Fruit fly (Drosophila melanogaster) whole organism, embryonic: ENCODE measurements around the gene CG31038.

Source experiments
- ATbp ChIP-seq: fragments of 200-800 bp; sonication (Bioruptor generic); optimal IDR thresholded peaks from 2 replicates; lab custom pipeline; 2017; ENCODE audit warnings: missing biosample characterization, mild to moderate bottlenecking, missing genetic modification characterization, missing genetic modification reagents
- Asciz ChIP-seq: fragments of 200-800 bp; sonication (Bioruptor generic); optimal IDR thresholded peaks from 2 replicates; lab custom pipeline; 2017; ENCODE audit warnings: missing biosample characterization, mild to moderate bottlenecking, missing genetic modification characterization, missing genetic modification reagents
- Bgb ChIP-seq: fragments of 200-800 bp; sonication (Bioruptor generic); IDR thresholded peaks from 2 replicates; pipeline ENCODE4 v1.3.6; 2022; ENCODE audit warnings: missing biosample characterization, missing genetic modification characterization; ENCODE audit not compliant: partially characterized antibody
- Blimp-1 ChIP-seq: fragments of 200-800 bp; sonication (Bioruptor generic); optimal IDR thresholded peaks from 3 replicates; lab custom pipeline; 2018; ENCODE audit warnings: missing biosample characterization, missing genetic modification characterization, mild to moderate bottlenecking, moderate library complexity, missing genetic modification reagents
- CG10147 ChIP-seq: fragments of 200-800 bp; sonication (Bioruptor generic); optimal IDR thresholded peaks from 2 replicates; lab custom pipeline; 2019; ENCODE audit warnings: missing biosample characterization, mild to moderate bottlenecking, missing genetic modification characterization, moderate library complexity
- CG10543 ChIP-seq: fragments of 200-800 bp; sonication (Bioruptor generic); optimal IDR thresholded peaks from 3 replicates; lab custom pipeline; 2017; ENCODE audit warnings: missing biosample characterization, mild to moderate bottlenecking, missing genetic modification characterization, moderate library complexity
- CG10565 ChIP-seq: fragments of 200-800 bp; sonication (Bioruptor generic); optimal IDR thresholded peaks from 3 replicates; lab custom pipeline; 2016; ENCODE audit warnings: missing biosample characterization, mild to moderate bottlenecking, missing genetic modification characterization
- CG11085 ChIP-seq: fragments of 200-800 bp; sonication (Bioruptor generic); IDR thresholded peaks from 2 replicates; pipeline ENCODE4 v1.3.6; 2022; ENCODE audit warnings: missing biosample characterization, missing genetic modification characterization
- CG12071 ChIP-seq: fragments of 200-800 bp; sonication (Bioruptor generic); optimal IDR thresholded peaks from 3 replicates; lab custom pipeline; 2018; ENCODE audit warnings: missing biosample characterization, mild to moderate bottlenecking, missing genetic modification characterization
- CG12219 ChIP-seq: fragments of 200-800 bp; sonication (Bioruptor generic); optimal IDR thresholded peaks from 3 replicates; lab custom pipeline; 2018; ENCODE audit warnings: missing biosample characterization, mild to moderate bottlenecking, missing genetic modification characterization
- CG12391 ChIP-seq: fragments of 200-800 bp; sonication (Bioruptor generic); optimal IDR thresholded peaks from 3 replicates; lab custom pipeline; 2018; ENCODE audit warnings: missing biosample characterization, mild to moderate bottlenecking, missing genetic modification characterization, moderate library complexity
- CG12744 ChIP-seq: fragments of 200-800 bp; sonication (Bioruptor generic); optimal IDR thresholded peaks from 2 replicates; lab custom pipeline; 2016; ENCODE audit warnings: missing biosample characterization, missing genetic modification characterization
- CG13424 ChIP-seq: fragments of 200-800 bp; sonication (Bioruptor generic); optimal IDR thresholded peaks from 2 replicates; lab custom pipeline; 2019; ENCODE audit warnings: missing biosample characterization, mild to moderate bottlenecking, missing genetic modification characterization, moderate library complexity
- CG14441 ChIP-seq: fragments of 200-800 bp; sonication (Bioruptor generic); IDR thresholded peaks from 2 replicates; pipeline ENCODE4 v1.3.6; 2022; ENCODE audit warnings: missing biosample characterization, missing genetic modification characterization
- CG16815 ChIP-seq: fragments of 200-800 bp; sonication (Bioruptor generic); optimal IDR thresholded peaks from 3 replicates; lab custom pipeline; 2017; ENCODE audit warnings: missing biosample characterization, mild to moderate bottlenecking, missing genetic modification characterization
- CG17328 ChIP-seq: fragments of 200-800 bp; sonication (Bioruptor generic); IDR thresholded peaks from 2 replicates; pipeline ENCODE4 v1.3.6; 2022; ENCODE audit warnings: missing biosample characterization, missing genetic modification characterization
- CG17359 ChIP-seq: fragments of 200-800 bp; sonication (Bioruptor generic); optimal IDR thresholded peaks from 3 replicates; lab custom pipeline; 2018; ENCODE audit warnings: missing biosample characterization, mild to moderate bottlenecking, missing genetic modification characterization, moderate library complexity
- CG17568 ChIP-seq: fragments of 200-800 bp; sonication (Bioruptor generic); optimal IDR thresholded peaks from 2 replicates; lab custom pipeline; 2018; ENCODE audit warnings: missing biosample characterization, mild to moderate bottlenecking, missing genetic modification characterization, moderate library complexity
- CG2120 ChIP-seq: fragments of 200-800 bp; sonication (Bioruptor generic); optimal IDR thresholded peaks from 3 replicates; lab custom pipeline; 2016; ENCODE audit warnings: missing biosample characterization, missing genetic modification characterization
- CG30403 ChIP-seq: fragments of 200-800 bp; sonication (Bioruptor generic); optimal IDR thresholded peaks from 3 replicates; lab custom pipeline; 2016; ENCODE audit warnings: missing biosample characterization, missing genetic modification characterization
- CG4282 ChIP-seq: fragments of 200-800 bp; sonication (Bioruptor generic); optimal IDR thresholded peaks from 2 replicates; lab custom pipeline; 2016; ENCODE audit warnings: missing biosample characterization, missing genetic modification characterization
- CG6175 ChIP-seq: fragments of 200-800 bp; sonication (Bioruptor generic); IDR thresholded peaks from 3 replicates; pipeline ENCODE4 v1.3.6; 2022; ENCODE audit warnings: missing biosample characterization, missing genetic modification characterization
- CG9609 ChIP-seq: fragments of 200-800 bp; sonication (Bioruptor generic); optimal IDR thresholded peaks from 3 replicates; lab custom pipeline; 2016; ENCODE audit warnings: missing biosample characterization, missing genetic modification characterization
- CG9727 ChIP-seq: fragments of 200-800 bp; sonication (Bioruptor generic); optimal IDR thresholded peaks from 3 replicates; lab custom pipeline; 2017; ENCODE audit warnings: missing biosample characterization, mild to moderate bottlenecking, missing genetic modification characterization
- CTCF ChIP-seq: fragments of 200-800 bp; sonication (Bioruptor generic); optimal IDR thresholded peaks from 2 replicates; lab custom pipeline; 2017; ENCODE audit warnings: missing biosample characterization, mild to moderate bottlenecking, missing genetic modification characterization, moderate library complexity
- D ChIP-seq, 2 experiments: fragments of 200-800 bp in 1 of 2; fragments of >200 bp in 1 of 2; sonication (Bioruptor generic) in 1 of 2; optimal IDR thresholded peaks; 2 replicates in 1 of 2; 3 replicates in 1 of 2; lab custom pipeline; 2017; ENCODE audit warnings: mild to moderate bottlenecking in 1 of 2, missing biosample characterization in 1 of 2, missing genetic modification characterization in 1 of 2, missing genetic modification reagents in 1 of 2
- Dek ChIP-seq: fragments of 200-800 bp; sonication (Bioruptor generic); optimal IDR thresholded peaks from 3 replicates; lab custom pipeline; 2019; ENCODE audit warnings: missing biosample characterization, mild to moderate bottlenecking, missing genetic modification characterization, moderate library complexity
- Doc2 ChIP-seq: fragments of 200-800 bp; sonication (Bioruptor generic); IDR thresholded peaks from 2 replicates; pipeline ENCODE4 v1.3.6; 2022; ENCODE audit warnings: missing biosample characterization, missing genetic modification characterization
- ERR ChIP-seq: fragments of 200-800 bp; sonication (Bioruptor generic); optimal IDR thresholded peaks from 2 replicates; lab custom pipeline; 2016; ENCODE audit warnings: missing biosample characterization, missing genetic modification characterization
- Myb ChIP-seq: fragments of 200-800 bp; sonication (Bioruptor generic); optimal IDR thresholded peaks from 2 replicates; lab custom pipeline; 2016; ENCODE audit warnings: missing biosample characterization, missing genetic modification characterization
- Nf-YA ChIP-seq: fragments of 200-800 bp; sonication (Bioruptor generic); IDR thresholded peaks from 2 replicates; pipeline ENCODE4 v1.3.6; 2022; ENCODE audit warnings: missing biosample characterization, missing genetic modification characterization
- Optix ChIP-seq: fragments of 200-800 bp; sonication (Bioruptor generic); IDR thresholded peaks from 3 replicates; pipeline ENCODE4 v1.3.6; 2022; ENCODE audit warnings: missing biosample characterization, missing genetic modification characterization
- ase ChIP-seq: fragments of 200-800 bp; sonication (Bioruptor generic); IDR thresholded peaks from 3 replicates; pipeline ENCODE4 v1.3.6; 2022; ENCODE audit warnings: missing biosample characterization, missing genetic modification characterization
- caup ChIP-seq: fragments of 200-800 bp; sonication (Bioruptor generic); optimal IDR thresholded peaks from 3 replicates; lab custom pipeline; 2017; ENCODE audit warnings: missing biosample characterization, mild to moderate bottlenecking, missing genetic modification characterization, moderate library complexity; ENCODE audit not compliant: severe bottlenecking
- emc ChIP-seq: fragments of 200-800 bp; sonication (Bioruptor generic); optimal IDR thresholded peaks from 2 replicates; lab custom pipeline; 2016; ENCODE audit warnings: missing biosample characterization, missing genetic modification characterization
- fd3F ChIP-seq: fragments of 200-800 bp; sonication (Bioruptor generic); optimal IDR thresholded peaks from 2 replicates; lab custom pipeline; 2018; ENCODE audit warnings: missing biosample characterization, mild to moderate bottlenecking, missing genetic modification characterization, moderate library complexity
- gsb-n ChIP-seq: fragments of 200-800 bp; sonication (Bioruptor generic); optimal IDR thresholded peaks from 3 replicates; lab custom pipeline; 2018; ENCODE audit warnings: missing biosample characterization, mild to moderate bottlenecking, missing genetic modification characterization
- hbn ChIP-seq: fragments of 200-800 bp; sonication (Bioruptor generic); IDR thresholded peaks from 2 replicates; pipeline ENCODE4 v1.3.6; 2022; ENCODE audit warnings: missing biosample characterization, missing genetic modification characterization; ENCODE audit not compliant: partially characterized antibody
- kni ChIP-seq: fragments of 200-800 bp; sonication (Bioruptor generic); optimal IDR thresholded peaks from 3 replicates; lab custom pipeline; 2017; ENCODE audit warnings: mild to moderate bottlenecking, missing biosample characterization, missing genetic modification reagents, missing genetic modification characterization
- nerfin-2 ChIP-seq: fragments of 200-800 bp; sonication (Bioruptor generic); IDR thresholded peaks from 2 replicates; pipeline ENCODE4 v1.3.6; 2022; ENCODE audit warnings: missing biosample characterization, missing genetic modification characterization; ENCODE audit not compliant: partially characterized antibody
- nmo ChIP-seq: fragments of 200-800 bp; sonication (Bioruptor generic); optimal IDR thresholded peaks from 2 replicates; lab custom pipeline; 2018; ENCODE audit warnings: missing biosample characterization, mild to moderate bottlenecking, missing genetic modification characterization, moderate library complexity
- pan ChIP-seq, 4 experiments: fragments of >200 bp in 3 of 4; fragments of 200-800 bp in 1 of 4; sonication (Bioruptor generic) in 1 of 4; optimal IDR thresholded peaks in 3 of 4; IDR thresholded peaks in 1 of 4; 2 replicates each; pipeline versions ENCODE4 v1.3.6 to Lab custom; 2017 to 2022; ENCODE audit warnings: missing biosample characterization in 2 of 4, missing genetic modification characterization in 2 of 4, mixed read lengths in 1 of 4
- seq ChIP-seq: fragments of 200-800 bp; sonication (Bioruptor generic); IDR thresholded peaks from 2 replicates; pipeline ENCODE4 v1.3.6; 2022; ENCODE audit warnings: missing biosample characterization, missing genetic modification characterization
- slbo ChIP-seq: fragments of 200-800 bp; sonication (Bioruptor generic); IDR thresholded peaks from 2 replicates; pipeline ENCODE4 v1.3.6; 2022; ENCODE audit warnings: missing biosample characterization, missing genetic modification characterization
- stc ChIP-seq: fragments of 200-800 bp; sonication (Bioruptor generic); IDR thresholded peaks from 2 replicates; pipeline ENCODE4 v1.3.6; 2022; ENCODE audit warnings: missing biosample characterization, missing genetic modification characterization
- tgo ChIP-seq: fragments of 200-800 bp; sonication (Bioruptor generic); IDR thresholded peaks from 3 replicates; pipeline ENCODE4 v1.3.6; 2022; ENCODE audit warnings: missing biosample characterization, missing genetic modification characterization
- tna ChIP-seq: fragments of 200-800 bp; sonication (Bioruptor generic); IDR thresholded peaks from 2 replicates; pipeline ENCODE4 v1.3.6; 2022; ENCODE audit warnings: missing biosample characterization, missing genetic modification characterization; ENCODE audit not compliant: partially characterized antibody
- wdn ChIP-seq: fragments of 200-800 bp; sonication (Bioruptor generic); IDR thresholded peaks from 2 replicates; pipeline ENCODE4 v1.3.6; 2022; ENCODE audit warnings: missing biosample characterization, missing genetic modification characterization
- zfh2 ChIP-seq: fragments of 200-800 bp; sonication (Bioruptor generic); optimal IDR thresholded peaks from 2 replicates; lab custom pipeline; 2016; ENCODE audit warnings: missing biosample characterization, missing genetic modification characterization

Gene CG31038

DNA sequence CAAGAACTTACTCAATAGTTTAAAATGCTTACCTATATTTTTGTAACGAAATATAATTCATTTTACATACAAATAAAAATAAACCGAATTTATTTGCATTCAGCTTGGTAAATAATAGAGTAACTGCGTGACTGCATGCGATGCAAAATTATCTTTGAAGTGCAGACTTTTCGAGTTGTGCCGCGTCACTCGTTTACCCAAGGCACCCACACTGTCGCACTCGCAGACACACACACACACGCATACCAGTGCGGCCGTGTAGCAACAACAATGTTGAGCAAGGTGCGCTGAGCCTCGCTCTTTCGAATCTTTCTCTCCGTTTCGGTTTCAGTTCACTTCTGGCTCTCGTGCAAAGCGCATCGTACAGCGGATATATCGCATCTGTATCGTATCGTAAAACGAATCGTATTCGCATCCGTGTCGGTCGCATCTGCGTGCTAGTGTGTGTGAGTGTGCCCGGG, at the start of gene CG31038 (continued):
- TF ChIP-seq nmo (peak; percentile 23), tna (GFP tag; lab: Robert Waterston, UW) (peak; percentile 50; the same call in 1 of the 2 replicates), CG9727 (GFP tag; lab: Kevin White, UChicago) (peak; percentile 10), CG17568 (no peak), ase (GFP tag; lab: Robert Waterston, UW) (no peak), Blimp-1 (GFP tag; lab: Kevin White, UChicago) (peak; percentile 4), CG11085 (no peak), Doc2 (no peak), CG4282 (GFP tag; lab: Kevin White, UChicago) (no peak), wdn (GFP tag; lab: Robert Waterston, UW) (no peak), D (optimal IDR thresholded peaks at IDR 0.05; lab: Kevin White, UChicago) (no peak), D (GFP tag; optimal IDR thresholded peaks at IDR 0.05; lab: Kevin White, UChicago) (no peak), CG2120 (no peak), hbn (no peak), CG6175 (no peak), CG16815 (GFP tag; lab: Kevin White, UChicago) (no peak), CG13424 (no peak), emc (no peak), gsb-n (tag; lab: Kevin White, UChicago) (peak; percentile 36), ATbp (no peak), zfh2 (GFP tag; lab: Kevin White, UChicago) (no peak), CG12071 (GFP tag; lab: Kevin White, UChicago) (peak; percentile 38), ERR (GFP tag; lab: Kevin White, UChicago) (no peak), Myb (GFP tag; lab: Kevin White, UChicago) (no peak), caup (GFP tag; lab: Kevin White, UChicago) (no peak), slbo (GFP tag; lab: Robert Waterston, UW) (peak; percentile 33; the same call in 1 of the 2 replicates), CG10147 (GFP tag; lab: Kevin White, UChicago) (no peak), Dek (tag; lab: Kevin White, UChicago) (no peak), CG17328 (peak; percentile 27; the same call in 1 of the 2 replicates), CG17359 (tag; lab: Kevin White, UChicago) (peak; percentile 22), CG10565 (GFP tag; lab: Kevin White, UChicago) (no peak), Optix (GFP tag; lab: Robert Waterston, UW) (0 out of 3 replicates have a peak, but pooled peaks have one; percentile 26), CTCF (GFP tag; lab: Kevin White, UChicago) (no peak), kni (GFP tag; lab: Kevin White, UChicago) (peak; percentile 58), CG9609 (GFP tag; lab: Kevin White, UChicago) (no peak), fd3F (GFP tag; lab: Kevin White, UChicago) (no peak), nerfin-2 (GFP tag; lab: Robert Waterston, UW) (no peak), seq (GFP tag; lab: Robert Waterston, UW) (no peak), CG12219 (peak; percentile 42), CG14441 (GFP tag; lab: Robert Waterston, UW) (no peak), CG10543 (GFP tag; lab: Kevin White, UChicago) (peak; percentile 34), Asciz (GFP tag; lab: Kevin White, UChicago) (peak; percentile 29), Bgb (GFP tag; lab: Robert Waterston, UW) (peak; percentile 56), tgo (GFP tag; lab: Robert Waterston, UW) (no peak), pan (optimal IDR thresholded peaks at IDR 0.05; lab: Kevin White, UChicago) (no peak), pan (GFP tag; optimal IDR thresholded peaks at IDR 0.05 in 1 of 2, IDR thresholded peaks at IDR 0.05 in 1 of 2) (peak in 1 of 2 experiments; percentile 62), stc (GFP tag; lab: Robert Waterston, UW) (0 out of 2 replicates have a peak, but pooled peaks have one; percentile 17), CG30403 (GFP tag; lab: Kevin White, UChicago) (peak; percentile 7), CG12744 (no peak), Nf-YA (GFP tag; lab: Robert Waterston, UW) (no peak), CG12391 (tag; lab: Kevin White, UChicago) (no peak)
